Worm (Caenorhabditis elegans) whole organism, L4 larva: ENCODE results near the gene C25G4.7.
"Not testable (repeated sequence)": the region's sequence is repeated elsewhere in the genome, so short reads cannot be mapped to it uniquely, and the experiment has no call there.

ENCODE experiments used
- F37D6.2 ChIP-seq: sonication (generic microtip); optimal IDR thresholded peaks from 2 replicates; lab custom pipeline; 2016; ENCODE audit warnings: mild to moderate bottlenecking, missing genetic modification characterization, missing compliant biosample characterization
- T20F7.1 ChIP-seq: fragments of 200-800 bp; sonication (Bioruptor generic); optimal IDR thresholded peaks from 2 replicates; lab custom pipeline; 2018; ENCODE audit warnings: mild to moderate bottlenecking, missing genetic modification characterization, missing compliant biosample characterization
- T26A8.4 ChIP-seq: fragments of 200-800 bp; sonication (Bioruptor generic); IDR thresholded peaks from 2 replicates; pipeline ENCODE4 v1.3.6; 2022; ENCODE audit warnings: missing genetic modification characterization, missing compliant biosample characterization
- ZK546.5 ChIP-seq, 2 experiments: sonication (generic microtip); optimal IDR thresholded peaks; 2 replicates each; lab custom pipeline; 2017; ENCODE audit warnings: missing biosample characterization in 2 of 2, missing genetic modification characterization in 2 of 2
- attf-4 ChIP-seq: sonication (generic microtip); optimal IDR thresholded peaks from 3 replicates; lab custom pipeline; 2017; ENCODE audit warnings: missing biosample characterization, missing genetic modification characterization
- ceh-32 ChIP-seq: sonication (generic microtip); optimal IDR thresholded peaks from 2 replicates; lab custom pipeline; 2016; ENCODE audit warnings: mild to moderate bottlenecking, missing genetic modification characterization, missing compliant biosample characterization; ENCODE audit not compliant: poor library complexity
- ceh-82 ChIP-seq: sonication (generic microtip); optimal IDR thresholded peaks from 2 replicates; lab custom pipeline; 2017; ENCODE audit warnings: missing biosample characterization, missing genetic modification characterization
- ces-1 ChIP-seq: fragments of 150-350 bp; sonication (generic microtip); optimal IDR thresholded peaks from 4 replicates; lab custom pipeline; 2014; ENCODE audit warnings: missing biosample characterization, missing genetic modification reagents, missing genetic modification characterization
- cey-2 ChIP-seq: sonication (generic microtip); optimal IDR thresholded peaks from 3 replicates; lab custom pipeline; 2017; ENCODE audit warnings: missing genetic modification characterization, mild to moderate bottlenecking, missing compliant biosample characterization, antibody characterized with exemption, borderline replicate concordance; ENCODE audit not compliant: insufficient read depth
- ctbp-1 ChIP-seq: fragments of 200-800 bp; sonication (Bioruptor generic); IDR thresholded peaks from 2 replicates; pipeline ENCODE4 v1.3.6; 2022; ENCODE audit warnings: missing genetic modification reagents, missing genetic modification characterization, missing compliant biosample characterization
- dmd-9 ChIP-seq: fragments of 200-800 bp; sonication (Bioruptor generic); IDR thresholded peaks from 2 replicates; pipeline ENCODE4 v1.3.6; 2022; ENCODE audit warnings: missing genetic modification reagents, missing genetic modification characterization, missing compliant biosample characterization
- fkh-10 ChIP-seq: fragments of 150-350 bp; optimal IDR thresholded peaks from 2 replicates; lab custom pipeline; 2014; ENCODE audit warnings: missing biosample characterization, missing genetic modification reagents, missing genetic modification characterization
- fos-1 ChIP-seq: fragments of 150-350 bp; optimal IDR thresholded peaks from 2 replicates; lab custom pipeline; 2014; ENCODE audit warnings: missing biosample characterization, missing genetic modification characterization
- hlh-11 ChIP-seq: fragments of 200-800 bp; sonication (Bioruptor generic); optimal IDR thresholded peaks from 2 replicates; lab custom pipeline; 2018; ENCODE audit warnings: mild to moderate bottlenecking, missing genetic modification characterization, missing compliant biosample characterization
- hmg-1.1 ChIP-seq: fragments of 200-800 bp; sonication (Bioruptor generic); IDR thresholded peaks from 2 replicates; pipeline ENCODE4 v1.3.6; 2022; ENCODE audit warnings: missing genetic modification reagents, missing genetic modification characterization, missing compliant biosample characterization
- lin-1 ChIP-seq: fragments of 200-800 bp; sonication (Bioruptor generic); IDR thresholded peaks from 2 replicates; pipeline ENCODE4 v1.3.6; 2022; ENCODE audit warnings: missing genetic modification reagents, missing genetic modification characterization, missing compliant biosample characterization
- lin-13 ChIP-seq: fragments of 150-350 bp; optimal IDR thresholded peaks from 2 replicates; lab custom pipeline; 2014; ENCODE audit warnings: missing biosample characterization, missing genetic modification reagents, missing genetic modification characterization
- lin-15B ChIP-seq: fragments of 150-350 bp; sonication (generic microtip); optimal IDR thresholded peaks from 3 replicates; lab custom pipeline; 2014; ENCODE audit warnings: missing biosample characterization, missing genetic modification characterization
- lin-39 ChIP-seq: fragments of 150-350 bp; optimal IDR thresholded peaks from 2 replicates; lab custom pipeline; 2014; ENCODE audit warnings: missing biosample characterization, missing genetic modification reagents, missing genetic modification characterization
- lir-3 ChIP-seq: sonication (generic microtip); optimal IDR thresholded peaks from 2 replicates; lab custom pipeline; 2016; ENCODE audit warnings: mild to moderate bottlenecking, missing genetic modification characterization, missing compliant biosample characterization
- lsy-2 ChIP-seq, 2 experiments: fragments of 150-350 bp in 1 of 2; sonication (generic microtip) in 1 of 2; optimal IDR thresholded peaks; 2 replicates each; lab custom pipeline; 2014 to 2017; ENCODE audit warnings: missing biosample characterization in 2 of 2, missing genetic modification characterization in 2 of 2
- mep-1 ChIP-seq: fragments of 150-350 bp; sonication (generic microtip); optimal IDR thresholded peaks from 3 replicates; lab custom pipeline; 2014; ENCODE audit warnings: missing biosample characterization, missing genetic modification characterization
- mxl-3 ChIP-seq: fragments of 200-800 bp; sonication (Bioruptor generic); optimal IDR thresholded peaks from 2 replicates; lab custom pipeline; 2018; ENCODE audit warnings: mild to moderate bottlenecking, missing genetic modification characterization, missing compliant biosample characterization
- nhr-102 ChIP-seq: sonication (generic microtip); optimal IDR thresholded peaks from 2 replicates; lab custom pipeline; 2016; ENCODE audit warnings: mild to moderate bottlenecking, missing genetic modification characterization, moderate library complexity, missing compliant biosample characterization
- nhr-48 ChIP-seq: sonication (generic microtip); optimal IDR thresholded peaks from 2 replicates; lab custom pipeline; 2016; ENCODE audit warnings: mild to moderate bottlenecking, missing genetic modification characterization, missing compliant biosample characterization
- nhr-77 ChIP-seq: fragments of 150-350 bp; optimal IDR thresholded peaks from 2 replicates; lab custom pipeline; 2014; ENCODE audit warnings: missing biosample characterization, missing genetic modification characterization
- set-16 ChIP-seq: fragments of 200-800 bp; sonication (Bioruptor generic); IDR thresholded peaks from 2 replicates; pipeline ENCODE4 v1.3.6; 2022; ENCODE audit warnings: missing genetic modification reagents, missing genetic modification characterization, missing compliant biosample characterization
- skn-1 ChIP-seq: fragments of 150-350 bp; optimal IDR thresholded peaks from 2 replicates; lab custom pipeline; 2014; ENCODE audit warnings: missing biosample characterization, missing genetic modification characterization
- snpc-1.2 ChIP-seq: fragments of 200-800 bp; sonication (Bioruptor generic); IDR thresholded peaks from 2 replicates; pipeline ENCODE4 v1.3.6; 2022; ENCODE audit warnings: missing genetic modification reagents, missing genetic modification characterization, missing compliant biosample characterization
- unc-130 ChIP-seq: sonication (generic microtip); optimal IDR thresholded peaks from 2 replicates; lab custom pipeline; 2016; ENCODE audit warnings: missing genetic modification reagents, missing genetic modification characterization, missing compliant biosample characterization
- unc-62 ChIP-seq, 3 experiments: fragments of 150-350 bp in 1 of 3; sonication (generic microtip); optimal IDR thresholded peaks in 2 of 3; peaks in 1 of 3; 1 replicate in 1 of 3; 2 replicates in 2 of 3; lab custom pipeline; 2014 to 2017; ENCODE audit warnings: missing biosample characterization in 3 of 3, missing genetic modification characterization in 3 of 3, missing genetic modification reagents in 3 of 3, missing genotype in 1 of 3
- zip-11 ChIP-seq: fragments of 200-800 bp; sonication (Bioruptor generic); IDR thresholded peaks from 2 replicates; pipeline ENCODE4 v1.3.6; 2022; ENCODE audit warnings: missing genetic modification characterization, missing compliant biosample characterization
- zip-2 ChIP-seq: fragments of 150-350 bp; optimal IDR thresholded peaks from 2 replicates; lab custom pipeline; 2014; ENCODE audit warnings: missing biosample characterization, missing genetic modification characterization

The C25G4.7 gene

DNA sequence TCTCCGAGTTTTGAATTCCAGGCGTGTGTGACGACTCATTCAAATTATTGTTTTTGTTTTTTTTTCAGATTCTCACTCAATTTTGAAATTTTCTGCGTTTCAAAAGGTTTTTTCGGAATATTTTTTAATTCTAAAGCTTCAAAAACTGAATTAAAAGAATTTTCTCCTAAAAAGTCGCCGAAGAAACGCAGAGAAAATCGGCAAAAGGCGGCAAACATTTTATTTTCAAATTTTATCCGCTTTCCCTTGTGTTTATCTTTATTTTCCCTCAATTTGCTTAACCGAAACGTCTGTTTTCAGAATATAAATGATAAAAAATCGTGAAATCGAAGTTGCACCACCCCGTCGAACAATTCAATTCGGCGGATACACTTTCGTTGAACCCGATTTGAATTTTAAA, 33.8 kb downstream of the C25G4.7 start, which contains the start of gene him-6:
him-6 (plus strand) TSS at position 301 of the 400 bp plus-strand sequence.
- TF ChIP-seq zip-2 (tag; lab: Kevin White, UChicago) (no peak), ctbp-1 (GFP tag; lab: Robert Waterston, UW) (no peak), nhr-102 (tag; lab: Kevin White, UChicago) (no peak), nhr-77 (tag; lab: Kevin White, UChicago) (no peak), hlh-11 (tag; lab: Kevin White, UChicago) (no peak), zip-11 (GFP tag; lab: Robert Waterston, UW) (no peak), mxl-3 (no peak), lir-3 (tag; lab: Kevin White, UChicago) (no peak), T26A8.4 (GFP tag; lab: Robert Waterston, UW) (no peak), ceh-32 (tag; lab: Kevin White, UChicago) (no peak), ceh-82 (tag; lab: Kevin White, UChicago) (no peak), mep-1 (tag; lab: Kevin White, UChicago) (no peak), fkh-10 (GFP tag; lab: Kevin White, UChicago) (no peak), lin-39 (no peak)
- TF ChIP-seq, all 104 proteins: peak for 0

DNA sequence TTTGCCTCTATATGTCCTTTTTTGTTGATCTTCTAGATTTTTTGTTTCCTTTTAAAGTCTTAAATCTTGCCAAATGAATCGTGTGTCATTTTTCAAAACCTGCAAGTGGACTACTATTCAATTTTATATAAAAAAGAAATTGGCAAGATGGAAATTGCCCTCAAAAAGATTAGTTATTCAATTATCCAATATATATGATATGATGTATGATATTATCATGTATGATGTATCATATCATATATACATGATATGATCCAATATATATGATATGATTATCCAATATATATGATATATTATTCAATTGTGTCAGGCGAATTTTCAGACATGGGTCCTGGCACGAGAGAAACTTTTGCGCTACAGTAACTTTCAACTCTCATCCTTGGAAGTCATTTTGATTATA, 38.5 kb downstream of the C25G4.7 start, which contains the start of gene sru-20:
sru-20 (plus strand) TSS at position 301 of the 400 bp plus-strand sequence.
- no peak for TF ChIP-seq fos-1
- TF ChIP-seq cey-2 (tag; lab: Kevin White, UChicago) = no peak
- no peak for TF ChIP-seq attf-4 (tag; lab: Kevin White, UChicago)
- TF ChIP-seq unc-62 (GFP tag; optimal IDR thresholded peaks at IDR 0.05 in 1 of 2; lab: Kevin White, UChicago) = no peak
- TF ChIP-seq unc-62 (tag; optimal IDR thresholded peaks at IDR 0.05; lab: Kevin White, UChicago) = no peak

- TF ChIP-seq lin-13 (GFP tag; lab: Kevin White, UChicago) (no peak), lir-3 (tag; lab: Kevin White, UChicago) (no peak), lin-15B (tag; lab: Kevin White, UChicago) (no peak), nhr-102 (tag; lab: Kevin White, UChicago) (no peak), hmg-1.1 (GFP tag; lab: Robert Waterston, UW) (no peak), snpc-1.2 (GFP tag; lab: Robert Waterston, UW) (no peak), lin-1 (GFP tag; lab: Robert Waterston, UW) (no peak)
These were observed 41.5 kb downstream of the C25G4.7 start, which contains the start of gene sru-19 for ce11 chrIV:12498238-12498637. TSS of gene sru-19 (plus strand) at chrIV:12498538.

DNA sequence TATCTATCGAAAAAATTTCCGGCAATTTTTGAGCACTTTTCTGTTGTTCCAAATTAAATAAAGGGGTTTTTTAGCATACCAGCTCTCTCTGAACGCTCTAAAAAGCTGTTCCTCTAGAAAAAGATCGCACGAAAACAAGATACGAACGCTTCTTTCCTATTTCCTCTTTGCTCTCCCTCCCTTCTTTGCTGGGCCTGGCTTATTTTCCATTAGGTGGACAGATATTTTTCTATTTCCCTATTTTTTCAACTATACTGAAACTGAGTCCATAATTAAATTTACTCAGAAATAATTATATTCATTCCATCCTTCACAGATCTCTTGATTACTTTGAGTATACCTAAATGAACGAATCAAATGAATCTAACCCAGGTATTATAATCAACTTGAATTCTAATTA, 45.2 kb downstream of the C25G4.7 start, which contains the start of gene sru-18:
sru-18 (plus strand) TSS at position 301 of the 400 bp plus-strand sequence.
- no peak for TF ChIP-seq skn-1
- no peak for TF ChIP-seq ZK546.5 (tag; optimal IDR thresholded peaks at IDR 0.05; lab: Kevin White, UChicago)
- no peak for TF ChIP-seq ceh-82 (tag; lab: Kevin White, UChicago)
- TF ChIP-seq F37D6.2 (tag; lab: Kevin White, UChicago) = no peak
- no peak for TF ChIP-seq set-16 (GFP tag; lab: Robert Waterston, UW)
- TF ChIP-seq nhr-48 (tag; lab: Kevin White, UChicago) = no peak
- TF ChIP-seq unc-130 (GFP tag; lab: Kevin White, UChicago) = no peak
- no peak for TF ChIP-seq T20F7.1 (GFP tag; lab: Kevin White, UChicago)
- no peak for TF ChIP-seq lsy-2 (tag; optimal IDR thresholded peaks at IDR 0.05; lab: Kevin White, UChicago)

DNA sequence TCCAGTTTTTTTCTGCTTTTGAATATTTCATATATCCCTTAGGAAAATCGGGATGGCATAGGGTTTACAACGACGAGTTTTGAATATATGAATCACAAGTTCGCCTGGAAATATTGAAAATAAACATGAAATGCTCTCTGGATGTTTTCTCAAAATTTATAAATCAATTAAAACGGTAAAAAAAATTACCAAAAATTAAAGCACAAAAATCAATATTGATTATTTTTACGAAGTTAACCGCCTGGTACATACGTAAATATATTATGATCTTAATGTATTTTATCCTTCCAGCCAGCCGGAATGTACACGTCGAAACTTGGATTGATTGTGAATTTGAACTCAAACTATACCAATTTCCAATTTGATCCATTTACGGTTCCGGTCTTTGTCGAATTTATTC, 48.7 kb downstream of the C25G4.7 start, which contains the start of gene sru-17:
sru-17 (plus strand) TSS at position 301 of the 400 bp plus-strand sequence.
- not testable (repeated sequence) for TF ChIP-seq dmd-9; set-16 (GFP tag; lab: Robert Waterston, UW); ces-1 (GFP tag; lab: Kevin White, UChicago)
